Worm (Caenorhabditis elegans): ENCODE measurements around the gene K05F6.14.

ce11 chrII:1576030-1576429 lies 14.1 kb downstream of the K05F6.14 start, which contains the start of gene K05F6.10:
- TF ChIP-seq nhr-28 (tag; optimal IDR thresholded peaks at IDR 0.05) (no peak), nhr-237 (tag; optimal IDR thresholded peaks at IDR 0.05) (no peak), ceh-83 (GFP tag; optimal IDR thresholded peaks at IDR 0.05) (no peak), lin-13 (tag; optimal IDR thresholded peaks at IDR 0.05) (no peak), mls-2 (tag; optimal IDR thresholded peaks at IDR 0.05) (no peak), snpc-4 (tag; optimal IDR thresholded peaks at IDR 0.05) (no peak)
